Fruit fly (Drosophila melanogaster) whole organism, embryonic: ENCODE measurements around the gene HIPP1.
A peak's percentile ranks its signal among the peaks of the same experiment; 100 is the strongest.

Experiments
- B-H2 ChIP-seq: fragments of 200-800 bp; sonication (Bioruptor generic); optimal IDR thresholded peaks from 2 replicates; lab custom pipeline; 2018; ENCODE audit warnings: missing biosample characterization, mild to moderate bottlenecking, missing genetic modification characterization
- CG10209 ChIP-seq: fragments of 200-800 bp; sonication (Bioruptor generic); optimal IDR thresholded peaks from 3 replicates; lab custom pipeline; 2017; ENCODE audit warnings: missing biosample characterization, mild to moderate bottlenecking, missing genetic modification characterization, missing genetic modification reagents
- CG10267 ChIP-seq: fragments of 200-800 bp; sonication (Bioruptor generic); optimal IDR thresholded peaks from 2 replicates; lab custom pipeline; 2018; ENCODE audit warnings: missing biosample characterization, mild to moderate bottlenecking, missing genetic modification characterization, moderate library complexity
- CG10274 ChIP-seq: fragments of 200-800 bp; sonication (Bioruptor generic); optimal IDR thresholded peaks from 3 replicates; lab custom pipeline; 2017; ENCODE audit warnings: missing biosample characterization, mild to moderate bottlenecking, missing genetic modification characterization
- CG10543 ChIP-seq: fragments of 200-800 bp; sonication (Bioruptor generic); optimal IDR thresholded peaks from 3 replicates; lab custom pipeline; 2017; ENCODE audit warnings: missing biosample characterization, mild to moderate bottlenecking, missing genetic modification characterization, moderate library complexity
- CG11504 ChIP-seq: fragments of 200-800 bp; sonication (Bioruptor generic); optimal IDR thresholded peaks from 3 replicates; lab custom pipeline; 2019; ENCODE audit warnings: missing biosample characterization, mild to moderate bottlenecking, missing genetic modification characterization, moderate library complexity
- CG11560 ChIP-seq: fragments of 200-800 bp; sonication (Bioruptor generic); IDR thresholded peaks from 3 replicates; pipeline ENCODE4 v1.3.6; 2022; ENCODE audit warnings: missing biosample characterization, missing genetic modification characterization
- CG11723 ChIP-seq: fragments of 200-800 bp; sonication (Bioruptor generic); optimal IDR thresholded peaks from 2 replicates; lab custom pipeline; 2017; ENCODE audit warnings: missing biosample characterization, mild to moderate bottlenecking, missing genetic modification characterization
- CG12219 ChIP-seq: fragments of 200-800 bp; sonication (Bioruptor generic); optimal IDR thresholded peaks from 3 replicates; lab custom pipeline; 2018; ENCODE audit warnings: missing biosample characterization, mild to moderate bottlenecking, missing genetic modification characterization
- CG12942 ChIP-seq: fragments of 200-800 bp; sonication (Bioruptor generic); optimal IDR thresholded peaks from 3 replicates; lab custom pipeline; 2016; ENCODE audit warnings: missing biosample characterization, missing genetic modification characterization
- CG14441 ChIP-seq: fragments of 200-800 bp; sonication (Bioruptor generic); IDR thresholded peaks from 2 replicates; pipeline ENCODE4 v1.3.6; 2022; ENCODE audit warnings: missing biosample characterization, missing genetic modification characterization
- CG15269 ChIP-seq: fragments of 200-800 bp; sonication (Bioruptor generic); optimal IDR thresholded peaks from 2 replicates; lab custom pipeline; 2018; ENCODE audit warnings: missing biosample characterization, mild to moderate bottlenecking, missing genetic modification characterization, moderate library complexity
- CG1602 ChIP-seq: fragments of 200-800 bp; sonication (Bioruptor generic); optimal IDR thresholded peaks from 3 replicates; lab custom pipeline; 2016; ENCODE audit warnings: missing biosample characterization, missing genetic modification characterization
- CG17328 ChIP-seq: fragments of 200-800 bp; sonication (Bioruptor generic); IDR thresholded peaks from 2 replicates; pipeline ENCODE4 v1.3.6; 2022; ENCODE audit warnings: missing biosample characterization, missing genetic modification characterization
- CG17568 ChIP-seq: fragments of 200-800 bp; sonication (Bioruptor generic); optimal IDR thresholded peaks from 2 replicates; lab custom pipeline; 2018; ENCODE audit warnings: missing biosample characterization, mild to moderate bottlenecking, missing genetic modification characterization, moderate library complexity
- CG18262 ChIP-seq: fragments of 200-800 bp; optimal IDR thresholded peaks from 3 replicates; lab custom pipeline; 2019; ENCODE audit warnings: missing biosample characterization, mild to moderate bottlenecking, missing genetic modification characterization, moderate library complexity
- CG18599 ChIP-seq: fragments of 200-800 bp; sonication (Bioruptor generic); optimal IDR thresholded peaks from 3 replicates; lab custom pipeline; 2017; ENCODE audit warnings: missing biosample characterization, missing genetic modification characterization, mild to moderate bottlenecking, moderate library complexity, missing genetic modification reagents
- CG3163 ChIP-seq: fragments of 200-800 bp; sonication (Bioruptor generic); optimal IDR thresholded peaks from 3 replicates; lab custom pipeline; 2016; ENCODE audit warnings: missing biosample characterization, missing genetic modification characterization
- CG4404 ChIP-seq: fragments of 200-800 bp; sonication (Bioruptor generic); IDR thresholded peaks from 2 replicates; pipeline ENCODE4 v1.3.6; 2022; ENCODE audit warnings: missing biosample characterization, missing genetic modification characterization
- CG4617 ChIP-seq: fragments of 200-800 bp; sonication (Bioruptor generic); optimal IDR thresholded peaks from 3 replicates; lab custom pipeline; 2016; ENCODE audit warnings: missing biosample characterization, missing genetic modification characterization, borderline replicate concordance
- CG5180 ChIP-seq: fragments of 200-800 bp; sonication (Bioruptor generic); optimal IDR thresholded peaks from 3 replicates; lab custom pipeline; 2017; ENCODE audit warnings: missing biosample characterization, missing genetic modification characterization, mild to moderate bottlenecking, moderate library complexity, missing genetic modification reagents
- CG7271 ChIP-seq: fragments of 200-800 bp; sonication (Bioruptor generic); optimal IDR thresholded peaks from 2 replicates; lab custom pipeline; 2018; ENCODE audit warnings: missing biosample characterization, mild to moderate bottlenecking, missing genetic modification characterization, moderate library complexity
- CG9215 ChIP-seq: fragments of 200-800 bp; sonication (Bioruptor generic); IDR thresholded peaks from 2 replicates; pipeline ENCODE4 v1.3.6; 2022; ENCODE audit warnings: missing biosample characterization, missing genetic modification characterization
- CkIIα-i1 ChIP-seq: fragments of 200-800 bp; sonication (Bioruptor generic); IDR thresholded peaks from 2 replicates; pipeline ENCODE4 v1.3.6; 2022; ENCODE audit warnings: missing biosample characterization, missing genetic modification characterization
- Deaf1 ChIP-seq: fragments of 200-800 bp; optimal IDR thresholded peaks from 3 replicates; lab custom pipeline; 2019; ENCODE audit warnings: missing biosample characterization, mild to moderate bottlenecking, missing genetic modification characterization, moderate library complexity
- Gug ChIP-seq: fragments of 200-800 bp; sonication (Bioruptor generic); IDR thresholded peaks from 4 replicates; pipeline ENCODE4 v1.3.6; 2022; ENCODE audit warnings: missing biosample characterization, missing genetic modification characterization
- Hmr ChIP-seq: fragments of 200-800 bp; sonication (Bioruptor generic); optimal IDR thresholded peaks from 3 replicates; lab custom pipeline; 2017; ENCODE audit warnings: mild to moderate bottlenecking, missing biosample characterization, missing genetic modification reagents, missing genetic modification characterization
- Nf-YC ChIP-seq: fragments of 200-800 bp; optimal IDR thresholded peaks from 3 replicates; lab custom pipeline; 2019; ENCODE audit warnings: missing biosample characterization, mild to moderate bottlenecking, missing genetic modification characterization, moderate library complexity
- Oli ChIP-seq: fragments of 200-800 bp; sonication (Bioruptor generic); optimal IDR thresholded peaks from 2 replicates; lab custom pipeline; 2018; ENCODE audit warnings: missing biosample characterization, mild to moderate bottlenecking, missing genetic modification characterization, moderate library complexity
- Sry-β ChIP-seq: fragments of 200-800 bp; sonication (Bioruptor generic); optimal IDR thresholded peaks from 2 replicates; lab custom pipeline; 2018; ENCODE audit warnings: missing biosample characterization, mild to moderate bottlenecking, missing genetic modification characterization, moderate library complexity
- Ssrp ChIP-seq: fragments of 200-800 bp; sonication (Bioruptor generic); optimal IDR thresholded peaks from 2 replicates; lab custom pipeline; 2018; ENCODE audit warnings: missing biosample characterization, mild to moderate bottlenecking, missing genetic modification characterization, moderate library complexity
- Taf1 ChIP-seq: fragments of 200-800 bp; sonication (Bioruptor generic); IDR thresholded peaks from 2 replicates; pipeline ENCODE4 v1.3.6; 2022; ENCODE audit warnings: missing biosample characterization, missing genetic modification characterization
- Trl ChIP-seq, 3 experiments: fragments of >200 bp in 2 of 3; fragments of 200-800 bp in 1 of 3; sonication (Bioruptor generic) in 1 of 3; optimal IDR thresholded peaks; 2 replicates in 1 of 3; 3 replicates in 2 of 3; lab custom pipeline; 2016 to 2017; ENCODE audit warnings: missing biosample characterization in 1 of 3, missing genetic modification characterization in 1 of 3
- ase ChIP-seq: fragments of 200-800 bp; sonication (Bioruptor generic); IDR thresholded peaks from 3 replicates; pipeline ENCODE4 v1.3.6; 2022; ENCODE audit warnings: missing biosample characterization, missing genetic modification characterization
- ash1 ChIP-seq: fragments of 200-800 bp; sonication (Bioruptor generic); optimal IDR thresholded peaks from 2 replicates; lab custom pipeline; 2018; ENCODE audit warnings: missing biosample characterization, mild to moderate bottlenecking, missing genetic modification characterization
- caup ChIP-seq: fragments of 200-800 bp; sonication (Bioruptor generic); optimal IDR thresholded peaks from 3 replicates; lab custom pipeline; 2017; ENCODE audit warnings: missing biosample characterization, mild to moderate bottlenecking, missing genetic modification characterization, moderate library complexity; ENCODE audit not compliant: severe bottlenecking
- croc ChIP-seq: fragments of 200-800 bp; sonication (Bioruptor generic); conservative IDR thresholded peaks from 3 replicates; pipeline ENCODE4 v1.3.6; 2022; ENCODE audit warnings: missing biosample characterization, missing genetic modification characterization
- ham ChIP-seq: fragments of 200-800 bp; sonication (Bioruptor generic); IDR thresholded peaks from 2 replicates; pipeline ENCODE4 v1.3.6; 2022; ENCODE audit warnings: missing biosample characterization, missing genetic modification characterization
- mirr ChIP-seq: fragments of 200-800 bp; sonication (Bioruptor generic); optimal IDR thresholded peaks from 3 replicates; lab custom pipeline; 2018; ENCODE audit warnings: missing biosample characterization, mild to moderate bottlenecking, missing genetic modification characterization
- org-1 ChIP-seq: fragments of 200-800 bp; sonication (Bioruptor generic); optimal IDR thresholded peaks from 2 replicates; lab custom pipeline; 2017; ENCODE audit warnings: missing biosample characterization, missing genetic modification characterization
- pan ChIP-seq, 4 experiments: fragments of >200 bp in 3 of 4; fragments of 200-800 bp in 1 of 4; sonication (Bioruptor generic) in 1 of 4; optimal IDR thresholded peaks in 3 of 4; IDR thresholded peaks in 1 of 4; 2 replicates each; pipeline versions ENCODE4 v1.3.6 to Lab custom; 2017 to 2022; ENCODE audit warnings: missing biosample characterization in 2 of 4, missing genetic modification characterization in 2 of 4, mixed read lengths in 1 of 4
- pfk ChIP-seq: fragments of 200-800 bp; sonication (Bioruptor generic); optimal IDR thresholded peaks from 2 replicates; lab custom pipeline; 2018; ENCODE audit warnings: missing biosample characterization, mild to moderate bottlenecking, missing genetic modification characterization, moderate library complexity
- phol ChIP-seq: fragments of 200-800 bp; sonication (Bioruptor generic); optimal IDR thresholded peaks from 3 replicates; lab custom pipeline; 2018; ENCODE audit warnings: missing biosample characterization, mild to moderate bottlenecking, missing genetic modification characterization, moderate library complexity
- pum ChIP-seq: fragments of 200-800 bp; sonication (Bioruptor generic); optimal IDR thresholded peaks from 2 replicates; lab custom pipeline; 2016; ENCODE audit warnings: missing biosample characterization, missing genetic modification characterization
- sim ChIP-seq: fragments of 200-800 bp; sonication (Bioruptor generic); IDR thresholded peaks from 2 replicates; pipeline ENCODE4 v1.3.6; 2022; ENCODE audit warnings: missing biosample characterization, missing genetic modification characterization
- slbo ChIP-seq: fragments of 200-800 bp; sonication (Bioruptor generic); IDR thresholded peaks from 2 replicates; pipeline ENCODE4 v1.3.6; 2022; ENCODE audit warnings: missing biosample characterization, missing genetic modification characterization
- tup ChIP-seq: fragments of 200-800 bp; sonication (Bioruptor generic); optimal IDR thresholded peaks from 2 replicates; lab custom pipeline; 2016; ENCODE audit warnings: missing biosample characterization, mild to moderate bottlenecking, missing genetic modification characterization, moderate library complexity

Gene HIPP1

dm6 chr3L:20826950-20827910 is 17.8 kb downstream of the HIPP1 start (continued):
- TF ChIP-seq Taf1 (GFP tag; lab: Robert Waterston, UW): 0 out of 2 replicates have a peak, but pooled peaks have one; percentile 12
- no peak for TF ChIP-seq CG9215 (GFP tag; lab: Robert Waterston, UW)
- TF ChIP-seq sim (GFP tag; lab: Robert Waterston, UW): no peak
- no peak for TF ChIP-seq Nf-YC (tag; lab: Kevin White, UChicago)
- no peak for TF ChIP-seq CG1602 (GFP tag; lab: Kevin White, UChicago)
- TF ChIP-seq croc (GFP tag; lab: Robert Waterston, UW): no peak
- peak; percentile 76 for TF ChIP-seq slbo (GFP tag; lab: Robert Waterston, UW)
- TF ChIP-seq Trl (optimal IDR thresholded peaks at IDR 0.05; lab: Kevin White, UChicago): peak in 1 of 2 experiments; percentile 52
- no peak for TF ChIP-seq Trl (GFP tag; optimal IDR thresholded peaks at IDR 0.05; lab: Kevin White, UChicago)
- TF ChIP-seq Gug (GFP tag; lab: Robert Waterston, UW): peak; percentile 36; the same call in 1 of the 4 replicates
- no peak for TF ChIP-seq Deaf1 (tag; lab: Kevin White, UChicago)
- no peak for TF ChIP-seq CG11723 (GFP tag; lab: Kevin White, UChicago)
- no peak for TF ChIP-seq CG7271
- TF ChIP-seq CG5180: no peak
- no peak for TF ChIP-seq CG4617
- peak; percentile 12 for TF ChIP-seq Oli (tag; lab: Kevin White, UChicago)
- no peak for TF ChIP-seq CG4404 (GFP tag; lab: Robert Waterston, UW)
- no peak for TF ChIP-seq CkIIα-i1 (GFP tag; lab: Robert Waterston, UW)
- no peak for TF ChIP-seq ash1 (GFP tag; lab: Kevin White, UChicago)
- no peak for TF ChIP-seq org-1 (GFP tag; lab: Kevin White, UChicago)
- TF ChIP-seq CG10274 (GFP tag; lab: Kevin White, UChicago): no peak
- TF ChIP-seq CG3163 (GFP tag; lab: Kevin White, UChicago): no peak
- TF ChIP-seq tup (GFP tag; lab: Kevin White, UChicago): no peak
- no peak for TF ChIP-seq phol (tag; lab: Kevin White, UChicago)
- TF ChIP-seq CG10267 (tag; lab: Kevin White, UChicago): no peak
- TF ChIP-seq CG17328 (GFP tag; lab: Robert Waterston, UW): no peak
- no peak for TF ChIP-seq CG11560
- TF ChIP-seq B-H2: peak; percentile 7
- no peak for TF ChIP-seq CG12942 (GFP tag; lab: Kevin White, UChicago)
- no peak for TF ChIP-seq Sry-β
- TF ChIP-seq CG17568: no peak
- no peak for TF ChIP-seq pfk (GFP tag; lab: Kevin White, UChicago)
- TF ChIP-seq CG15269: no peak
- TF ChIP-seq pum (GFP tag; lab: Kevin White, UChicago): no peak
- no peak for TF ChIP-seq CG18599 (GFP tag; lab: Kevin White, UChicago)
- no peak for TF ChIP-seq CG11504 (tag; lab: Kevin White, UChicago)
- no peak for TF ChIP-seq Ssrp
- no peak for TF ChIP-seq mirr (GFP tag; lab: Kevin White, UChicago)
- TF ChIP-seq caup (GFP tag; lab: Kevin White, UChicago): no peak
- TF ChIP-seq CG10209 (GFP tag; lab: Kevin White, UChicago): no peak
- no peak for TF ChIP-seq ase (GFP tag; lab: Robert Waterston, UW)
- no peak for TF ChIP-seq CG12219
- TF ChIP-seq CG14441: 0 out of 2 replicates have a peak, but pooled peaks have one; percentile 36
- no peak for TF ChIP-seq pan (optimal IDR thresholded peaks at IDR 0.05; lab: Kevin White, UChicago)
- peak in 1 of 2 experiments; percentile 61 for TF ChIP-seq pan (GFP tag; optimal IDR thresholded peaks at IDR 0.05 in 1 of 2, IDR thresholded peaks at IDR 0.05 in 1 of 2)
- TF ChIP-seq Hmr (GFP tag; lab: Kevin White, UChicago): peak; percentile 34
- no peak for TF ChIP-seq CG18262 (tag; lab: Kevin White, UChicago)
- no peak for TF ChIP-seq CG10543
- no peak for TF ChIP-seq ham
